Worm (Caenorhabditis elegans): ENCODE data around the gene T06A1.5.

- TF ChIP-seq hmbx-1 (tag; optimal IDR thresholded peaks at IDR 0.05) (no peak), flt-1 (GFP tag; IDR thresholded peaks at IDR 0.05) (no peak), ama-1 (optimal IDR thresholded peaks at IDR 0.05) (no peak), scrt-1 (GFP tag; IDR thresholded peaks at IDR 0.05) (no peak)
These were observed 51.9 kb downstream of the T06A1.5 start, which contains the start of gene T08B1.4 for ce11 chrV:1978968-1979367.

Data from whole organism, early embryonic.